Fruit fly (Drosophila melanogaster): ENCODE measurements around the gene eIF3a.

eIF3a gene

DNA sequence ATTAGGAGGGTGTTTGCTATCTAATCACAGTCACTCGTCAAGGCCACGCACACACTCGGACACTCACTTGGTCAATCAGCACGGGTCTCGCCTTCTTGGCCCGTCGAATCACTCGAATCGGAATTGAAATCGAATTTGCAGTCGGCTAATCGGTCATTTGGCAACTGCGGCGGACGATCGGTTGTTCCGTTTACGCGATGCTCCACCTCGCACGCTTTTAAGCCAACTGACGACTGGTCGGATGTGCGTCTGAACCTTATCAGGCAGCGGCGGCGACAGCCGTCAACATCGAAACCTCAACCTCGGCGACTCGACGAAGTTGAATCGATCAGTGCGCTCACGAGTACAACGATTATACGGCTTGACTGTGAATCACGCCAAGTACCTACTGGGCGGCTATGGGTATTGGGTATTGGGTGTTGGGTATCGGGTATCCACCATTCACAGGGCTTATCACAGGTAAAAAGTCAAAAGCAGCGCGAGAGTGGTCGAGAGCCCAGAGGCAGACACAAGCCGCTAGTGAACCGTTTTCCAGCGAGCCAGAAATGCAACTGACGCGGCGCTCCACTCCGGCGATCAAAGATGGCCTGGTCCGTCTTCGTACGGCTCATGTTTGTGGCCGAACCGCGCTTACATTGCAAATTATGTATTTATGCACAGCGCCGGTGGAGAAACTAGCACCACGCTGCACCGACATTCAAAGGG lies 37.5 kb upstream of the eIF3a start (continued):
- no peak for TF ChIP-seq CG32767 (GFP tag; IDR thresholded peaks at IDR 0.05)
- TF ChIP-seq Mes4 (GFP tag; optimal IDR thresholded peaks at IDR 0.05) = no peak
- TF ChIP-seq br (optimal IDR thresholded peaks at IDR 0.05) = no peak
- no peak for TF ChIP-seq CG9215 (GFP tag; IDR thresholded peaks at IDR 0.05)
- no peak for TF ChIP-seq ato (GFP tag; IDR thresholded peaks at IDR 0.05; ENCODE audit: partially characterized antibody)
- no peak for TF ChIP-seq CG18619 (GFP tag; optimal IDR thresholded peaks at IDR 0.05)
- no peak for TF ChIP-seq HHEX (GFP tag; optimal IDR thresholded peaks at IDR 0.05)
- no peak for TF ChIP-seq fd102C (GFP tag; optimal IDR thresholded peaks at IDR 0.05)
- no peak for TF ChIP-seq CG9817 (tag; optimal IDR thresholded peaks at IDR 0.05)
- TF ChIP-seq CG6813 (GFP tag; optimal IDR thresholded peaks at IDR 0.05) = no peak
- no peak for TF ChIP-seq gcm2 (GFP tag; optimal IDR thresholded peaks at IDR 0.05)
- TF ChIP-seq CG13775 (GFP tag; optimal IDR thresholded peaks at IDR 0.05) = no peak
- TF ChIP-seq Xrp1 (GFP tag; IDR thresholded peaks at IDR 0.05) = no peak
- no peak for TF ChIP-seq CG12659 (GFP tag; optimal IDR thresholded peaks at IDR 0.05)
- TF ChIP-seq MBD-R2 (GFP tag; IDR thresholded peaks at IDR 0.05) = no peak
- peak; percentile 40 for TF ChIP-seq Vsx1 (GFP tag; optimal IDR thresholded peaks at IDR 0.05)
- TF ChIP-seq Hr39 (optimal IDR thresholded peaks at IDR 0.05) = no peak
- TF ChIP-seq CkIIα-i1 (GFP tag; IDR thresholded peaks at IDR 0.05) = no peak
- no peak for TF ChIP-seq nom (GFP tag; optimal IDR thresholded peaks at IDR 0.05)
- TF ChIP-seq lmd (GFP tag; IDR thresholded peaks at IDR 0.05) = no peak

DNA sequence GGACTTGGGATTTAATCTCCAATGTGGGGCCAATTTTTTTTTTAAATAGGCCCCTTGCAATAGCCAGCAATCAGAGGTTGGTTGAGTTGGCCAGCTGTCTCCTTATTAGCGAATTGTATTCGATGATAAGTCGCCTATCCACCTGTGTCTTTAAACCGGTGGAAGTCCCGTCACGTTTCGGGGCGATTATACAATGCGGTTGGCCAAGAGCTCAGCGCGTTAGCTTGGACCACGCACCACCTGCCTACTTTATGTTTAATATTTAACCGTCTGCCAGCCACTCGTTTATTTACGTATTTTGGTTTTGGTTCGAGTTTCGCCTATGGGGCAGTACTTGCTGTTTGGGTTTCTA lies 37.0 kb upstream of the eIF3a start:
- no peak for TF ChIP-seq NC2α (GFP tag; optimal IDR thresholded peaks at IDR 0.05)
- peak in 1 of 2 experiments; percentile 92 for TF ChIP-seq Pdp1 (GFP tag; optimal IDR thresholded peaks at IDR 0.05)

DNA sequence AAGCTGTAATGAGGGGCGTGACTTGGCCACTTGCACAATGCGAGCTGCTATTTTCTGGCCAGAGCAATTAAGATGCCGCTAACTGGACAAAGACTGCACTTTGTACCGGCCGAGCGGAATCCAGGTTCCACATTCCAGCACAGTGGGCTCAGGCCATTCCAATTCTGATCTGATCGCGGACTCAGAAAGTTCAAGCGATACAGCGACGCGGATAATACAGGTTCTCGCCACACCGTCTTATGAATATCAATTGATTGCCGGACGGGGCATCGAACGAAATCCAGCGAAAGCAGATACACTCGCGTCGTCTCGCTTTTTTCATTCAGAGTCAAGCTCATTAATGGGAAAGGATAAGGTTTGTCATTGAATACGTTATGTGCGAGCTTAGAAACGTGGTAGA lies 35.2 kb upstream of the eIF3a start:
- TF ChIP-seq CG7928 (GFP tag; optimal IDR thresholded peaks at IDR 0.05) (no peak), lbe (GFP tag; optimal IDR thresholded peaks at IDR 0.05) (no peak), CG1832 (GFP tag; optimal IDR thresholded peaks at IDR 0.05) (no peak), CG13894 (tag; optimal IDR thresholded peaks at IDR 0.05) (no peak), yki (optimal IDR thresholded peaks at IDR 0.05) (no peak), Sry-β (GFP tag; optimal IDR thresholded peaks at IDR 0.05) (no peak), maf-S (GFP tag; optimal IDR thresholded peaks at IDR 0.05) (no peak), croc (GFP tag; conservative IDR thresholded peaks at IDR 0.05) (no peak), CG32772 (GFP tag; IDR thresholded peaks at IDR 0.05) (no peak), pita (GFP tag; optimal IDR thresholded peaks at IDR 0.05) (no peak), dmrt11E (tag; optimal IDR thresholded peaks at IDR 0.05) (no peak), CG15011 (GFP tag; optimal IDR thresholded peaks at IDR 0.05) (no peak), kni (GFP tag; optimal IDR thresholded peaks at IDR 0.05) (no peak), otp (GFP tag; IDR thresholded peaks at IDR 0.05) (no peak), CG6854 (GFP tag; optimal IDR thresholded peaks at IDR 0.05) (no peak), nom (GFP tag; optimal IDR thresholded peaks at IDR 0.05) (peak; percentile 84), CG12219 (GFP tag; optimal IDR thresholded peaks at IDR 0.05) (no peak), CG7556 (GFP tag; optimal IDR thresholded peaks at IDR 0.05) (no peak), HmgZ (tag; optimal IDR thresholded peaks at IDR 0.05) (no peak), gcm2 (GFP tag; optimal IDR thresholded peaks at IDR 0.05) (no peak), aop (GFP tag; IDR thresholded peaks at IDR 0.05) (no peak), gem (tag; optimal IDR thresholded peaks at IDR 0.05) (no peak), CG17385 (GFP tag; optimal IDR thresholded peaks at IDR 0.05) (no peak), CG11504 (tag; optimal IDR thresholded peaks at IDR 0.05) (no peak), vvl (GFP tag; IDR thresholded peaks at IDR 0.05) (peak; percentile 31; the same call in 1 of the 2 replicates), chinmo (GFP tag; IDR thresholded peaks at IDR 0.05; ENCODE audit: partially characterized antibody) (0 out of 4 replicates have a peak, but pooled peaks have one; percentile 16), mirr (GFP tag; optimal IDR thresholded peaks at IDR 0.05) (no peak), sd (tag; optimal IDR thresholded peaks at IDR 0.05) (peak; percentile 91), Bgb (GFP tag; IDR thresholded peaks at IDR 0.05; ENCODE audit: partially characterized antibody) (no peak)

Data from whole organism, embryonic.